5 fruit fly cellular contexts compared by ENCODE assay signal in genomic region chr3L:539383-540088, dm6.
A peak's percentile ranks its signal among the peaks of the same experiment; 100 is the strongest.
TF ChIP-seq lines count a peak whose summit lies in the region.

No protein-coding gene starts in this region.

- no peak for TF ChIP-seq CTCF in whole organism, embryonic (GFP tag; optimal IDR thresholded peaks at IDR 0.05; lab: Kevin White, UChicago)

TF ChIP-seq in whole organism, adult, 20 proteins besides CTCF, POLR2A, EP300 and RAD21 (continues in another document):
- no peak for TF ChIP-seq toe (GFP tag; optimal IDR thresholded peaks at IDR 0.05; lab: Kevin White, UChicago)
- no peak for TF ChIP-seq Mnt (GFP tag; optimal IDR thresholded peaks at IDR 0.05; lab: Kevin White, UChicago)
- TF ChIP-seq cnc (optimal IDR thresholded peaks at IDR 0.05; lab: Kevin White, UChicago), result no peak
- TF ChIP-seq tj (GFP tag; optimal IDR thresholded peaks at IDR 0.05; lab: Kevin White, UChicago), result peak; percentile 91
- no peak for TF ChIP-seq kay (GFP tag; lab: Kevin White, UChicago; ENCODE audit: borderline replicate concordance)
- TF ChIP-seq cic (GFP tag; optimal IDR thresholded peaks at IDR 0.05; lab: Kevin White, UChicago), result no peak
- TF ChIP-seq CG7045 (GFP tag; optimal IDR thresholded peaks at IDR 0.05; lab: Kevin White, UChicago), result no peak
- TF ChIP-seq Crg-1 (GFP tag; optimal IDR thresholded peaks at IDR 0.05; lab: Kevin White, UChicago), result no peak
- TF ChIP-seq CG11617 (GFP tag; optimal IDR thresholded peaks at IDR 0.05; lab: Kevin White, UChicago), result no peak
- no peak for TF ChIP-seq bab1 (GFP tag; optimal IDR thresholded peaks at IDR 0.05; lab: Kevin White, UChicago)
- TF ChIP-seq CG33017 (tag; optimal IDR thresholded peaks at IDR 0.05; lab: Kevin White, UChicago), result no peak
- TF ChIP-seq CG14711 (tag; optimal IDR thresholded peaks at IDR 0.05; lab: Kevin White, UChicago), result no peak
- peak; percentile 98 for TF ChIP-seq pad (GFP tag; optimal IDR thresholded peaks at IDR 0.05; lab: Kevin White, UChicago)
- TF ChIP-seq Hr96 (GFP tag; optimal IDR thresholded peaks at IDR 0.05; lab: Kevin White, UChicago), result no peak
- no peak for TF ChIP-seq CG5204 (GFP tag; optimal IDR thresholded peaks at IDR 0.05; lab: Kevin White, UChicago)
- TF ChIP-seq CG12768 (GFP tag; optimal IDR thresholded peaks at IDR 0.05; lab: Kevin White, UChicago), result peak; percentile 43
- peak; percentile 91 for TF ChIP-seq ovo (GFP tag; optimal IDR thresholded peaks at IDR 0.05; lab: Kevin White, UChicago)
- no peak for TF ChIP-seq CG7101 (tag; optimal IDR thresholded peaks at IDR 0.05; lab: Kevin White, UChicago)
- TF ChIP-seq Clk (GFP tag; optimal IDR thresholded peaks at IDR 0.05; lab: Kevin White, UChicago), result no peak

TF ChIP-seq in whole organism, embryonic, 481 proteins besides CTCF, POLR2A, EP300 and RAD21 (continues in another document):
- no peak for TF ChIP-seq sima (GFP tag; optimal IDR thresholded peaks at IDR 0.05; lab: Kevin White, UChicago)
- TF ChIP-seq chinmo (GFP tag; IDR thresholded peaks at IDR 0.05; lab: Robert Waterston, UW; ENCODE audit: partially characterized antibody), result 0 out of 4 replicates have a peak, but pooled peaks have one; percentile 38
- TF ChIP-seq ham (GFP tag; IDR thresholded peaks at IDR 0.05; lab: Robert Waterston, UW), result no peak
- TF ChIP-seq sna (GFP tag; IDR thresholded peaks at IDR 0.05; lab: Robert Waterston, UW; ENCODE audit: partially characterized antibody), result no peak
- no peak for TF ChIP-seq Xbp1 (GFP tag; optimal IDR thresholded peaks at IDR 0.05; lab: Kevin White, UChicago)
- TF ChIP-seq Dll (GFP tag; IDR thresholded peaks at IDR 0.05; lab: Robert Waterston, UW; ENCODE audit: partially characterized antibody), result no peak
- no peak for TF ChIP-seq cato (GFP tag; optimal IDR thresholded peaks at IDR 0.05; lab: Kevin White, UChicago; ENCODE audit: borderline replicate concordance)
- no peak for TF ChIP-seq Bgb (GFP tag; IDR thresholded peaks at IDR 0.05; lab: Robert Waterston, UW; ENCODE audit: partially characterized antibody)
- peak in 1 of 2 experiments; percentile 68 for TF ChIP-seq bsh (GFP tag; optimal IDR thresholded peaks at IDR 0.05; lab: Kevin White, UChicago)
- TF ChIP-seq dan (GFP tag; IDR thresholded peaks at IDR 0.05; lab: Robert Waterston, UW), result no peak
- no peak for TF ChIP-seq inv (GFP tag; IDR thresholded peaks at IDR 0.05; lab: Robert Waterston, UW; ENCODE audit: partially characterized antibody)
- peak in 1 of 2 experiments; percentile 24 for TF ChIP-seq Pdp1 (GFP tag; optimal IDR thresholded peaks at IDR 0.05; lab: Kevin White, UChicago)
- 0 out of 2 replicates have a peak, but pooled peaks have one; percentile 31 for TF ChIP-seq ara (GFP tag; IDR thresholded peaks at IDR 0.05; lab: Robert Waterston, UW)
- TF ChIP-seq CG13624 (GFP tag; optimal IDR thresholded peaks at IDR 0.05; lab: Kevin White, UChicago), result no peak
- TF ChIP-seq ac (GFP tag; optimal IDR thresholded peaks at IDR 0.05; lab: Kevin White, UChicago), result no peak
- peak; percentile 70 to 95 for TF ChIP-seq insv (GFP tag; optimal IDR thresholded peaks at IDR 0.05; lab: Kevin White, UChicago)
- TF ChIP-seq repo (GFP tag; optimal IDR thresholded peaks at IDR 0.05; lab: Kevin White, UChicago), result no peak

TF ChIP-seq in whole organism, prepupa, 60 proteins besides CTCF, POLR2A, EP300 and RAD21 (continues in another document):
- no peak for TF ChIP-seq dac (GFP tag; optimal IDR thresholded peaks at IDR 0.05; lab: Kevin White, UChicago)
- TF ChIP-seq CG3919 (GFP tag; optimal IDR thresholded peaks at IDR 0.05; lab: Kevin White, UChicago), result no peak
- no peak for TF ChIP-seq lz (GFP tag; optimal IDR thresholded peaks at IDR 0.05; lab: Kevin White, UChicago)
- TF ChIP-seq ss (GFP tag; optimal IDR thresholded peaks at IDR 0.05; lab: Kevin White, UChicago), result peak; percentile 86 to 88
- peak; percentile 89 for TF ChIP-seq CG6808 (GFP tag; optimal IDR thresholded peaks at IDR 0.05; lab: Kevin White, UChicago)
- peak; percentile 28 for TF ChIP-seq CG11762 (GFP tag; optimal IDR thresholded peaks at IDR 0.05; lab: Kevin White, UChicago; ENCODE audit: insufficient read depth)
- TF ChIP-seq CG32006 (GFP tag; optimal IDR thresholded peaks at IDR 0.05; lab: Kevin White, UChicago), result peak; percentile 15
- no peak for TF ChIP-seq CG34406 (GFP tag; optimal IDR thresholded peaks at IDR 0.05; lab: Kevin White, UChicago)
- TF ChIP-seq CG6792 (GFP tag; optimal IDR thresholded peaks at IDR 0.05; lab: Kevin White, UChicago), result no peak
- no peak for TF ChIP-seq CG16779 (tag; optimal IDR thresholded peaks at IDR 0.05; lab: Kevin White, UChicago)
- no peak for TF ChIP-seq CG7368 (GFP tag; optimal IDR thresholded peaks at IDR 0.05; lab: Kevin White, UChicago)
- peak; percentile 49; the same call in 2 of the 3 replicates for TF ChIP-seq CG6163 (GFP tag; IDR thresholded peaks at IDR 0.05; lab: Robert Waterston, UW)
- TF ChIP-seq Smox (GFP tag; optimal IDR thresholded peaks at IDR 0.05; lab: Kevin White, UChicago), result no peak
- TF ChIP-seq spab (GFP tag; optimal IDR thresholded peaks at IDR 0.05; lab: Kevin White, UChicago), result peak; percentile 53
- peak; percentile 58 for TF ChIP-seq Sox14 (GFP tag; optimal IDR thresholded peaks at IDR 0.05; lab: Kevin White, UChicago)
- TF ChIP-seq CG9139 (GFP tag; optimal IDR thresholded peaks at IDR 0.05; lab: Kevin White, UChicago), result peak; percentile 79
- TF ChIP-seq CG15336 (GFP tag; IDR thresholded peaks at IDR 0.05; lab: Robert Waterston, UW), result peak; percentile 41; the same call in 1 of the 2 replicates
- TF ChIP-seq Ets96B (tag; optimal IDR thresholded peaks at IDR 0.05; lab: Kevin White, UChicago), result peak; percentile 22
- TF ChIP-seq CG11902 (GFP tag; optimal IDR thresholded peaks at IDR 0.05; lab: Kevin White, UChicago), result no peak

TF ChIP-seq in whole organism, pupa, 21 proteins besides CTCF, POLR2A, EP300 and RAD21 (continues in another document):
- TF ChIP-seq Pif1A (GFP tag; optimal IDR thresholded peaks at IDR 0.05; lab: Kevin White, UChicago), result peak; percentile 73
- peak; percentile 74 for TF ChIP-seq CG13204 (GFP tag; optimal IDR thresholded peaks at IDR 0.05; lab: Kevin White, UChicago)
- TF ChIP-seq Ets98B (GFP tag; IDR thresholded peaks at IDR 0.05; lab: Robert Waterston, UW), result no peak; the same call in 1 of the 2 replicates
- TF ChIP-seq CG10348 (GFP tag; IDR thresholded peaks at IDR 0.05; lab: Robert Waterston, UW), result no peak
- peak; percentile 27 for TF ChIP-seq CG17806 (tag; optimal IDR thresholded peaks at IDR 0.05; lab: Kevin White, UChicago)
- peak; percentile 60 for TF ChIP-seq CG8301 (tag; optimal IDR thresholded peaks at IDR 0.05; lab: Kevin White, UChicago)
- peak; percentile 45; the same call in 1 of the 3 replicates for TF ChIP-seq fd96Ca (GFP tag; IDR thresholded peaks at IDR 0.05; lab: Robert Waterston, UW)
- TF ChIP-seq CG12605 (GFP tag; IDR thresholded peaks at IDR 0.05; lab: Robert Waterston, UW), result peak; percentile 69; the same call in 1 of the 2 replicates
- peak; percentile 48 for TF ChIP-seq CG8159 (tag; optimal IDR thresholded peaks at IDR 0.05; lab: Kevin White, UChicago)
- peak; percentile 7 for TF ChIP-seq EcR (GFP tag; optimal IDR thresholded peaks at IDR 0.05; lab: Kevin White, UChicago)
- no peak for TF ChIP-seq D1 (tag; optimal IDR thresholded peaks at IDR 0.05; lab: Kevin White, UChicago)
- peak; percentile 74 for TF ChIP-seq CG14655 (GFP tag; optimal IDR thresholded peaks at IDR 0.05; lab: Kevin White, UChicago)
- TF ChIP-seq gl (tag; optimal IDR thresholded peaks at IDR 0.05; lab: Kevin White, UChicago), result peak; percentile 84
- TF ChIP-seq Snoo (tag; optimal IDR thresholded peaks at IDR 0.05; lab: Kevin White, UChicago), result peak; percentile 15
- peak; percentile 46 for TF ChIP-seq CG15710 (tag; optimal IDR thresholded peaks at IDR 0.05; lab: Kevin White, UChicago)
- TF ChIP-seq CG32121 (GFP tag; IDR thresholded peaks at IDR 0.05; lab: Robert Waterston, UW), result 0 out of 2 replicates have a peak, but pooled peaks have one; percentile 15
- TF ChIP-seq rn (GFP tag; IDR thresholded peaks at IDR 0.05; lab: Robert Waterston, UW), result no peak
- TF ChIP-seq CG4496 (GFP tag; IDR thresholded peaks at IDR 0.05; lab: Robert Waterston, UW), result peak; percentile 60
- peak; percentile 23 for TF ChIP-seq CG9948 (tag; optimal IDR thresholded peaks at IDR 0.05; lab: Kevin White, UChicago)
- peak; percentile 53 for TF ChIP-seq CG34367 (tag; optimal IDR thresholded peaks at IDR 0.05; lab: Kevin White, UChicago)

TF ChIP-seq in whole organism, wandering third instar larva, 38 proteins besides CTCF, POLR2A, EP300 and RAD21:
- TF ChIP-seq N (GFP tag; optimal IDR thresholded peaks at IDR 0.05; lab: Kevin White, UChicago) (no peak), psq (GFP tag; optimal IDR thresholded peaks at IDR 0.05; lab: Kevin White, UChicago) (peak; percentile 67), Hnf4 (GFP tag; optimal IDR thresholded peaks at IDR 0.05; lab: Kevin White, UChicago) (peak; percentile 58), h (GFP tag; optimal IDR thresholded peaks at IDR 0.05; lab: Kevin White, UChicago) (no peak), Sp1 (GFP tag; optimal IDR thresholded peaks at IDR 0.05; lab: Kevin White, UChicago) (peak; percentile 19)
